Fruit fly (Drosophila melanogaster): ENCODE data around the gene Poc1.
A peak's percentile ranks its signal among the peaks of the same experiment; 100 is the strongest.

The Poc1 gene

dm6 chr3L:13356084-13356693 is 33.6 kb downstream of the Poc1 start, which contains the start of gene Nplp2 (continued):
- TF ChIP-seq CG2889 (GFP tag; IDR thresholded peaks at IDR 0.05) = peak; percentile 46; the same call in 1 of the 3 replicates
- TF ChIP-seq kah (GFP tag; optimal IDR thresholded peaks at IDR 0.05) = no peak
- TF ChIP-seq gro (GFP tag; optimal IDR thresholded peaks at IDR 0.05) = no peak
- no peak for TF ChIP-seq chinmo (GFP tag; IDR thresholded peaks at IDR 0.05; ENCODE audit: partially characterized antibody)
- no peak for TF ChIP-seq CG16813 (GFP tag; IDR thresholded peaks at IDR 0.05; ENCODE audit: partially characterized antibody)
- TF ChIP-seq vvl (GFP tag; IDR thresholded peaks at IDR 0.05) = no peak; the same call in 1 of the 2 replicates
- no peak for TF ChIP-seq stwl (tag; optimal IDR thresholded peaks at IDR 0.05)
- peak; percentile 38 for TF ChIP-seq Hr3 (GFP tag; optimal IDR thresholded peaks at IDR 0.05)
- TF ChIP-seq CG13894 (tag; optimal IDR thresholded peaks at IDR 0.05) = no peak
- TF ChIP-seq mam (GFP tag; optimal IDR thresholded peaks at IDR 0.05) = no peak
- TF ChIP-seq CG3847 (GFP tag; IDR thresholded peaks at IDR 0.05) = peak; percentile 69
- no peak for TF ChIP-seq stc (GFP tag; IDR thresholded peaks at IDR 0.05)
- peak; percentile 58; the same call in 1 of the 3 replicates for TF ChIP-seq Mrtf (GFP tag; IDR thresholded peaks at IDR 0.05)
- peak; percentile 13 for TF ChIP-seq CG15514 (GFP tag; optimal IDR thresholded peaks at IDR 0.05)
- TF ChIP-seq caup (GFP tag; optimal IDR thresholded peaks at IDR 0.05; ENCODE audit: severe bottlenecking) = peak; percentile 19
- TF ChIP-seq HLH54F (GFP tag; optimal IDR thresholded peaks at IDR 0.05) = no peak
- TF ChIP-seq Nf-YB (GFP tag; optimal IDR thresholded peaks at IDR 0.05) = peak; percentile 12
- no peak for TF ChIP-seq Xrp1 (GFP tag; IDR thresholded peaks at IDR 0.05)
- no peak for TF ChIP-seq CG11398 (GFP tag; optimal IDR thresholded peaks at IDR 0.05)
- TF ChIP-seq klu (GFP tag; IDR thresholded peaks at IDR 0.05) = no peak
- peak; percentile 28 for TF ChIP-seq Mad (GFP tag; optimal IDR thresholded peaks at IDR 0.05)
- TF ChIP-seq CG17568 (GFP tag; optimal IDR thresholded peaks at IDR 0.05) = no peak
- no peak for TF ChIP-seq Hmx (GFP tag; optimal IDR thresholded peaks at IDR 0.05)
- TF ChIP-seq CG4282 (GFP tag; optimal IDR thresholded peaks at IDR 0.05) = no peak
- TF ChIP-seq CG4617 (GFP tag; optimal IDR thresholded peaks at IDR 0.05; ENCODE audit: borderline replicate concordance) = no peak
- TF ChIP-seq CG10366 (GFP tag; IDR thresholded peaks at IDR 0.05) = peak; percentile 49
- 0 out of 2 replicates have a peak, but pooled peaks have one; percentile 47 for TF ChIP-seq CG32767 (GFP tag; IDR thresholded peaks at IDR 0.05)
- TF ChIP-seq sima (GFP tag; optimal IDR thresholded peaks at IDR 0.05) = no peak
- peak in 1 of 2 experiments; percentile 52 for TF ChIP-seq dpn (GFP tag; optimal IDR thresholded peaks at IDR 0.05)
- TF ChIP-seq prd (optimal IDR thresholded peaks at IDR 0.05) = no peak
- peak; percentile 73 for TF ChIP-seq prd (GFP tag; IDR thresholded peaks at IDR 0.05)
- no peak for TF ChIP-seq zen2 (GFP tag; IDR thresholded peaks at IDR 0.05; ENCODE audit: partially characterized antibody)
- peak; percentile 64 for TF ChIP-seq dysf (GFP tag; IDR thresholded peaks at IDR 0.05)
- no peak for TF ChIP-seq Dll (GFP tag; IDR thresholded peaks at IDR 0.05; ENCODE audit: partially characterized antibody)
- TF ChIP-seq CG2129 (GFP tag; IDR thresholded peaks at IDR 0.05; ENCODE audit: partially characterized antibody) = no peak
- peak; percentile 54 for TF ChIP-seq CG11504 (tag; optimal IDR thresholded peaks at IDR 0.05)
- TF ChIP-seq CG13296 (GFP tag; optimal IDR thresholded peaks at IDR 0.05) = peak; percentile 10
- peak; percentile 56 for TF ChIP-seq Xbp1 (GFP tag; optimal IDR thresholded peaks at IDR 0.05)
- peak; percentile 56 for TF ChIP-seq Ada2b (GFP tag; IDR thresholded peaks at IDR 0.05)
- TF ChIP-seq CG32532 (GFP tag; IDR thresholded peaks at IDR 0.05) = peak; percentile 75
- no peak for TF ChIP-seq Ets97D (GFP tag; optimal IDR thresholded peaks at IDR 0.05)
- peak; percentile 62 for TF ChIP-seq Meics (GFP tag; optimal IDR thresholded peaks at IDR 0.05)
- TF ChIP-seq Aef1 (GFP tag; IDR thresholded peaks at IDR 0.05) = peak; percentile 49
- no peak for TF ChIP-seq Vsx1 (GFP tag; optimal IDR thresholded peaks at IDR 0.05)
- TF ChIP-seq gce (GFP tag; IDR thresholded peaks at IDR 0.05) = peak; percentile 40; the same call in 1 of the 3 replicates
- TF ChIP-seq CG10543 (GFP tag; optimal IDR thresholded peaks at IDR 0.05) = peak; percentile 30
- TF ChIP-seq Chrac-16 (GFP tag; optimal IDR thresholded peaks at IDR 0.05) = peak; percentile 9
- TF ChIP-seq B-H1 (GFP tag; IDR thresholded peaks at IDR 0.05) = peak; percentile 34; the same call in 1 of the 3 replicates
- peak; percentile 63; the same call in 2 of the 3 replicates for TF ChIP-seq tgo (GFP tag; IDR thresholded peaks at IDR 0.05)
- TF ChIP-seq fd96Cb (tag; optimal IDR thresholded peaks at IDR 0.05) = peak; percentile 9

Measured in whole organism, embryonic.